Fruit fly (Drosophila melanogaster) S2 (cell line): ENCODE data around the gene Ibf2.

Source experiments
- CG8478 ChIP-seq: fragments of >200 bp; optimal IDR thresholded peaks from 2 replicates; lab custom pipeline; 2018
- CTCF ChIP-seq, 2 experiments: fragments of >200 bp; optimal IDR thresholded peaks; 2 replicates each; lab custom pipeline; 2018

dm6 chr3R:9222355-9222754 is 35.9 kb downstream of the Ibf2 start:
- TF ChIP-seq CG8478 (lab: Kevin White, UChicago): no peak
- TF ChIP-seq CTCF (optimal IDR thresholded peaks at IDR 0.05; lab: Kevin White, UChicago): no peak
